Fruit fly (Drosophila melanogaster): ENCODE data around the gene CG7785.
A peak's percentile ranks its signal among the peaks of the same experiment; 100 is the strongest.

Gene CG7785

dm6 chr3R:18021261-18021679, at the start of gene CG7785:
Gene CG7785 (plus strand): TSS chr3R:18021600.
- peak; percentile 18 for TF ChIP-seq Pif1A (GFP tag; optimal IDR thresholded peaks at IDR 0.05)
- TF ChIP-seq EcR (GFP tag; optimal IDR thresholded peaks at IDR 0.05): no peak
- TF ChIP-seq Snoo (tag; optimal IDR thresholded peaks at IDR 0.05): peak; percentile 48
- no peak for TF ChIP-seq gl (tag; optimal IDR thresholded peaks at IDR 0.05)
- TF ChIP-seq D1 (tag; optimal IDR thresholded peaks at IDR 0.05): peak; percentile 41
- peak; percentile 36 for TF ChIP-seq CG15710 (tag; optimal IDR thresholded peaks at IDR 0.05)
- peak; percentile 40 for TF ChIP-seq CG34367 (tag; optimal IDR thresholded peaks at IDR 0.05)
- TF ChIP-seq CG8159 (tag; optimal IDR thresholded peaks at IDR 0.05): peak; percentile 20
- TF ChIP-seq Ets98B (GFP tag; IDR thresholded peaks at IDR 0.05): no peak

- TF ChIP-seq Ets98B (GFP tag; IDR thresholded peaks at IDR 0.05) (peak; percentile 33; the same call in 1 of the 2 replicates), fd96Ca (GFP tag; IDR thresholded peaks at IDR 0.05) (no peak), CG10348 (GFP tag; IDR thresholded peaks at IDR 0.05) (no peak), CG32121 (GFP tag; IDR thresholded peaks at IDR 0.05) (peak; percentile 75)
Observed at dm6 chr3R:18004698-18005097, 16.7 kb upstream of the CG7785 start.

- TF ChIP-seq CG15710 (tag; optimal IDR thresholded peaks at IDR 0.05) (no peak), CG8159 (tag; optimal IDR thresholded peaks at IDR 0.05) (no peak), CG12605 (GFP tag; IDR thresholded peaks at IDR 0.05) (no peak), CG14655 (GFP tag; optimal IDR thresholded peaks at IDR 0.05) (no peak), CG9948 (tag; optimal IDR thresholded peaks at IDR 0.05) (no peak), gl (tag; optimal IDR thresholded peaks at IDR 0.05) (no peak), rn (GFP tag; IDR thresholded peaks at IDR 0.05) (no peak), CG13204 (GFP tag; optimal IDR thresholded peaks at IDR 0.05) (no peak), Snoo (tag; optimal IDR thresholded peaks at IDR 0.05) (no peak), CG4496 (GFP tag; IDR thresholded peaks at IDR 0.05) (no peak), Ets98B (GFP tag; IDR thresholded peaks at IDR 0.05) (no peak), CG32121 (GFP tag; IDR thresholded peaks at IDR 0.05) (no peak)
Observed at dm6 chr3R:18006483-18006882, 14.9 kb upstream of the CG7785 start.

dm6 chr3R:18013149-18013548, 8.3 kb upstream of the CG7785 start:
- TF ChIP-seq CG4496 (GFP tag; IDR thresholded peaks at IDR 0.05): peak; percentile 44; the same call in 1 of the 3 replicates
- TF ChIP-seq CG8301 (tag; optimal IDR thresholded peaks at IDR 0.05): no peak

- TF ChIP-seq CG34367 (tag; optimal IDR thresholded peaks at IDR 0.05): no peak
- no peak for TF ChIP-seq CG10348 (GFP tag; IDR thresholded peaks at IDR 0.05)
- no peak for TF ChIP-seq CG14655 (GFP tag; optimal IDR thresholded peaks at IDR 0.05)
- TF ChIP-seq CG32121 (GFP tag; IDR thresholded peaks at IDR 0.05): no peak
- TF ChIP-seq CG8159 (tag; optimal IDR thresholded peaks at IDR 0.05): no peak
- TF ChIP-seq Pif1A (GFP tag; optimal IDR thresholded peaks at IDR 0.05): no peak
- TF ChIP-seq fd96Ca (GFP tag; IDR thresholded peaks at IDR 0.05): no peak
- no peak for TF ChIP-seq EcR (GFP tag; optimal IDR thresholded peaks at IDR 0.05)
- no peak for TF ChIP-seq CG4496 (GFP tag; IDR thresholded peaks at IDR 0.05)
- no peak for TF ChIP-seq CG15710 (tag; optimal IDR thresholded peaks at IDR 0.05)
- no peak for TF ChIP-seq CG12605 (GFP tag; IDR thresholded peaks at IDR 0.05)
- TF ChIP-seq rn (GFP tag; IDR thresholded peaks at IDR 0.05): no peak
- no peak for TF ChIP-seq CG8301 (tag; optimal IDR thresholded peaks at IDR 0.05)
- no peak for TF ChIP-seq CG13204 (GFP tag; optimal IDR thresholded peaks at IDR 0.05)
- TF ChIP-seq Pif1B (GFP tag; optimal IDR thresholded peaks at IDR 0.05): no peak
- no peak for TF ChIP-seq D1 (tag; optimal IDR thresholded peaks at IDR 0.05)
- no peak for TF ChIP-seq Snoo (tag; optimal IDR thresholded peaks at IDR 0.05)
- TF ChIP-seq gl (tag; optimal IDR thresholded peaks at IDR 0.05): no peak
- no peak for TF ChIP-seq Ets98B (GFP tag; IDR thresholded peaks at IDR 0.05)
- no peak for TF ChIP-seq CG9948 (tag; optimal IDR thresholded peaks at IDR 0.05)
Observed at dm6 chr3R:18015705-18016397, 5.5 kb upstream of the CG7785 start.

dm6 chr3R:18018828-18019461, 2.5 kb upstream of the CG7785 start, which contains the start of gene DNaseII:
Gene DNaseII (plus strand): TSS chr3R:18019375.
- TF ChIP-seq CG15710 (tag; optimal IDR thresholded peaks at IDR 0.05) (peak; percentile 76), D1 (tag; optimal IDR thresholded peaks at IDR 0.05) (no peak), EcR (GFP tag; optimal IDR thresholded peaks at IDR 0.05) (peak; percentile 73), CG34367 (tag; optimal IDR thresholded peaks at IDR 0.05) (peak; percentile 62), CG14655 (GFP tag; optimal IDR thresholded peaks at IDR 0.05) (peak; percentile 77), CG8301 (tag; optimal IDR thresholded peaks at IDR 0.05) (peak; percentile 66), rn (GFP tag; IDR thresholded peaks at IDR 0.05) (no peak), Snoo (tag; optimal IDR thresholded peaks at IDR 0.05) (no peak), CG13204 (GFP tag; optimal IDR thresholded peaks at IDR 0.05) (no peak), gl (tag; optimal IDR thresholded peaks at IDR 0.05) (peak; percentile 49), fd96Ca (GFP tag; IDR thresholded peaks at IDR 0.05) (no peak), Pif1B (GFP tag; optimal IDR thresholded peaks at IDR 0.05) (peak; percentile 59), Pif1A (GFP tag; optimal IDR thresholded peaks at IDR 0.05) (peak; percentile 77), CG10348 (GFP tag; IDR thresholded peaks at IDR 0.05) (no peak), CG8159 (tag; optimal IDR thresholded peaks at IDR 0.05) (peak; percentile 75), CG9948 (tag; optimal IDR thresholded peaks at IDR 0.05) (peak; percentile 48), CG32121 (GFP tag; IDR thresholded peaks at IDR 0.05) (peak; percentile 82), Ets98B (GFP tag; IDR thresholded peaks at IDR 0.05) (peak; percentile 83), CG17806 (tag; optimal IDR thresholded peaks at IDR 0.05) (peak; percentile 76), CG12605 (GFP tag; IDR thresholded peaks at IDR 0.05) (peak; percentile 78), CG4496 (GFP tag; IDR thresholded peaks at IDR 0.05) (peak; percentile 89)
